Worm (Caenorhabditis elegans): ENCODE results near the gene F10A3.12.

DNA sequence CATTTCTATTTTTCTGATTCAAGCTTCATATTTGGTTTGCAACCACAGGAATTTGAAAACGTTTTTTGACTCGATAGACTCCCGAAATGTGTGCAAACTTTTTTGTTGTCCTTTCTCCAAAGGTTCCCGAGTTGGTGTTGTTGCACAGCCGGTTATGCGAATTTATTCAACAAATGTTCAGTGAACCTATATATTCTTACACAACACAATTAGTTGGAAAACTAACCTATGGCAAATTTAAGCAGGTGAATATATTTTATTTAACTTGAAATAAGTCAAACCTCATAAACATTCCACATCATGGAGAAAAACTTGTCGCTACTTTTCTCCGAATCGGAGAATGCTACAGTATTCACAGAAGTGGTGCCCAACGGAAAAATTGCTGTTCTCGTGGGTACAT, 19.5 kb downstream of the F10A3.12 start, which contains the start of gene srz-14:
- TF ChIP-seq tbp1 (GFP tag; optimal IDR thresholded peaks at IDR 0.05) (no peak), atf-7 (tag; optimal IDR thresholded peaks at IDR 0.05) (no peak), unc-62 (GFP tag; optimal IDR thresholded peaks at IDR 0.05) (no peak)

All from whole organism, young adult.